Worm (Caenorhabditis elegans): ENCODE data around the gene cyp-33B1.
A peak's percentile ranks its signal among the peaks of the same experiment; 100 is the strongest.

The cyp-33B1 gene

DNA sequence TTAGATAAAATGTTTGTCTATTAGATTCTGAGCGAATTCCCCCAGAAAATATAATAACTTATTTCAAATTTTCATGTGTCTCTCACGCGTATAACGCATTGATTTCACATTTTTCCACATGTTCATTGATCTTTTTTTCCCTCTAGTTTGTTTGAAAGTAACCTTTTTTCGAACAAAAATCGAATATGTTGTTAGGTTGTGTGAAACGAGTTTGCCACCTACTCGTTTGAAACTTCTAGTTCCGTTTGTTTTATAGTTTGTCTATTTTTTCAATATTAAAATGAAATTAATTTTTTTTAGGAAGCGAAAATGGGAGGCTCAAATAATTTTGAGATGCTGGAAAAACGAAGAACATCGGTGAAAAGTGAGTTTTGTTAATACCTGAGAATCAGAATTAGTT is 10.9 kb upstream of the cyp-33B1 start, which contains the start of gene C25E10.5:
TSS of gene C25E10.5 (plus strand) at position 301 of the 400 bp plus-strand sequence.
- TF ChIP-seq ceh-16 (tag; optimal IDR thresholded peaks at IDR 0.05) = no peak
- TF ChIP-seq nhr-6 (tag; optimal IDR thresholded peaks at IDR 0.05) = no peak
- TF ChIP-seq R02D3.7 (tag; optimal IDR thresholded peaks at IDR 0.05) = no peak

DNA sequence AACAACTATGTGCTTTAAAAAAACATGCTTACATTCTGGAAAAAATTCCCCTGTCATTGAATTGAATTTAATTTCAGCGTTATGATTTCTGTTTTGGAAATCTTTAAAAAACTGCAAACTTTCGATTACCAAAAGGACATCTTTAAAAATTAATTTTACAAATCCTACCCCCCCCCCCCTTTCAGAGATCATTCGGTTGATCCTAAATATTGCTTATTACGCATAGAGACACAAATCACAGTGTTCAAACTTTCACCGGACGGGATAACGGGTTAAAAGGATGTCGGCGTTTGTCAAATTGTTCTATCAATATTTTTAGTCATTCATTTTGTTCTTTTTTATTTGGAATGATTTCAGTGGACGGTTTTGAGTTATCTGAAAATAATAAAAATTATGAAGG is 7.9 kb upstream of the cyp-33B1 start, which contains the start of gene C25E10.4:
TSS of gene C25E10.4 (plus strand) at position 301 of the 400 bp plus-strand sequence.
- TF ChIP-seq unc-55 (GFP tag; optimal IDR thresholded peaks at IDR 0.05) (no peak), ztf-4 (tag; optimal IDR thresholded peaks at IDR 0.05) (no peak), elt-1 (tag; optimal IDR thresholded peaks at IDR 0.05) (no peak), mab-5 (tag; optimal IDR thresholded peaks at IDR 0.05) (no peak), nhr-6 (tag; optimal IDR thresholded peaks at IDR 0.05) (no peak), mbf-1 (tag; optimal IDR thresholded peaks at IDR 0.05) (no peak), ceh-16 (tag; optimal IDR thresholded peaks at IDR 0.05) (no peak), crh-2 (tag; optimal IDR thresholded peaks at IDR 0.05) (no peak), nhr-10 (tag; optimal IDR thresholded peaks at IDR 0.05) (no peak), sem-4 (tag; optimal IDR thresholded peaks at IDR 0.05) (no peak), nhr-129 (tag; optimal IDR thresholded peaks at IDR 0.05) (no peak), F13H6.1 (tag; optimal IDR thresholded peaks at IDR 0.05) (no peak), nhr-77 (tag; optimal IDR thresholded peaks at IDR 0.05) (no peak), lsy-2 (tag; optimal IDR thresholded peaks at IDR 0.05) (no peak), elt-3 (tag; optimal IDR thresholded peaks at IDR 0.05) (no peak), mdl-1 (tag; optimal IDR thresholded peaks at IDR 0.05) (no peak), fos-1 (tag; optimal IDR thresholded peaks at IDR 0.05) (no peak), egl-27 (tag; optimal IDR thresholded peaks at IDR 0.05) (no peak), R02D3.7 (tag; optimal IDR thresholded peaks at IDR 0.05) (no peak)

ce11 chrV:9035685-9036084 is 5.4 kb upstream of the cyp-33B1 start, which contains the start of gene srsx-34:
Gene srsx-34 (plus strand): TSS chrV:9035985.
- TF ChIP-seq nhr-21 (tag; optimal IDR thresholded peaks at IDR 0.05) (no peak), ceh-16 (tag; optimal IDR thresholded peaks at IDR 0.05) (no peak), nhr-25 (tag; optimal IDR thresholded peaks at IDR 0.05) (no peak), crh-2 (tag; optimal IDR thresholded peaks at IDR 0.05) (no peak), snpc-4 (tag; optimal IDR thresholded peaks at IDR 0.05) (no peak), mdl-1 (tag; optimal IDR thresholded peaks at IDR 0.05) (no peak), unc-62 (GFP tag; optimal IDR thresholded peaks at IDR 0.05) (no peak), dmd-4 (tag; optimal IDR thresholded peaks at IDR 0.05) (no peak), F13H6.1 (tag; optimal IDR thresholded peaks at IDR 0.05) (no peak), nhr-23 (tag; optimal IDR thresholded peaks at IDR 0.05) (no peak)

DNA sequence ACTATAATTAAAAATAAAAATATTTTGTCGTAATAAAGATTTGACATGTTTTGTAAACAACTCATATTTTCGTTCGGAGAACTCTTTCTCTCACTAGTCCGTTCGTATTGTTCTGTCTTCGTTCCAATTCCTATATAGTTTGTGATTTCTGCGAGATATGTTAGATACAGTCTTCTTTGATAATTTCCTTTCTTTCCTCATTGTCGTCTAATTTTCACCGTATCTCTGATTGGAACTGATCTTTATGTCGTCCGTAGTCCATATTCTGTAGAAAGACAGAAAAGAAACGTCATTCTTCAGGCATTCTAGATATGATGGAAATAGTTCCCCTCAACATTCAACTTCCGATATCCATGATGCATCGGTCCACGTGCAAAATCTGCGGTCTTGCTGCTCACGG is 3.7 kb downstream of the cyp-33B1 start, which contains the start of gene nhr-30:
TSS of gene nhr-30 (plus strand) at position 301 of the 400 bp plus-strand sequence.
- TF ChIP-seq nhr-77 (tag; optimal IDR thresholded peaks at IDR 0.05) = no peak
- no peak for TF ChIP-seq gmeb-1 (tag; optimal IDR thresholded peaks at IDR 0.05)

ce11 chrV:9047555-9048049 is 6.5 kb downstream of the cyp-33B1 start, which contains the start of gene C25E10.17:
Gene C25E10.17 (minus strand): TSS chrV:9047605.
- peak; percentile 26 for TF ChIP-seq nhr-21 (tag; optimal IDR thresholded peaks at IDR 0.05)
- no peak for TF ChIP-seq unc-62 (GFP tag; optimal IDR thresholded peaks at IDR 0.05)

DNA sequence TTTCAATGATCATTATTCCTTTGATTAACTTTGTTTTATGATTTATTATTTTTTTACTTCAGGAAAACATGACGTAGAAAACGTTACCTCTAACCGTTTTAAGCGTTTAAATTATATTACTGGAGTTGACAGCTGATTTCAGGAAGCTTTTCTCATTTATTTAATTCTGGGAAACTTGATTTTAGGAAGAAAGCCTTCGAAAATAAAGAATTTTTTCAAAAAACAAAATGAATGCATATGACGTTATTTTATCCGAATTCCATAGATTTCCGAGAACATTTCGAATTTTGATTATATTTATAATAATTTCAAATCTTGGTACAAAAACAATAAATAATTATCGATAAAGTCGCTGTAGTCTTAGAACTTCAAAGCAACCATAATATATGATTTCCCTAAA is 8.1 kb downstream of the cyp-33B1 start:
- TF ChIP-seq egl-27 (tag; optimal IDR thresholded peaks at IDR 0.05) = no peak
- TF ChIP-seq nhr-10 (tag; optimal IDR thresholded peaks at IDR 0.05) = no peak
- no peak for TF ChIP-seq dmd-4 (tag; optimal IDR thresholded peaks at IDR 0.05)
- no peak for TF ChIP-seq nhr-237 (tag; optimal IDR thresholded peaks at IDR 0.05)
- no peak for TF ChIP-seq nhr-129 (tag; optimal IDR thresholded peaks at IDR 0.05)
- no peak for TF ChIP-seq ztf-11 (tag; optimal IDR thresholded peaks at IDR 0.05)
- no peak for TF ChIP-seq gmeb-1 (tag; optimal IDR thresholded peaks at IDR 0.05)
- no peak for TF ChIP-seq sma-9 (GFP tag; optimal IDR thresholded peaks at IDR 0.05)
- TF ChIP-seq sma-9 (tag; optimal IDR thresholded peaks at IDR 0.05) = no peak
- TF ChIP-seq nhr-6 (tag; optimal IDR thresholded peaks at IDR 0.05) = no peak
- TF ChIP-seq nhr-11 (tag; optimal IDR thresholded peaks at IDR 0.05) = no peak
- TF ChIP-seq ceh-82 (tag; optimal IDR thresholded peaks at IDR 0.05) = no peak

Data from whole organism, L2 larva.